Worm (Caenorhabditis elegans): ENCODE measurements around the gene F38A1.8.

F38A1.8 gene

ce11 chrIV:1239686-1240085, at the start of gene F38A1.8:
Gene F38A1.8, minus strand, starts transcription at chrIV:1239852.
- TF ChIP-seq skn-1 (tag; optimal IDR thresholded peaks at IDR 0.05) (no peak), gmeb-1 (tag; optimal IDR thresholded peaks at IDR 0.05) (peak; percentile 93), C34F6.9 (tag; optimal IDR thresholded peaks at IDR 0.05) (no peak), Y55F3AM.14 (GFP tag; optimal IDR thresholded peaks at IDR 0.05) (no peak), sma-3 (GFP tag; optimal IDR thresholded peaks at IDR 0.05) (peak; percentile 29), aly-2 (tag; optimal IDR thresholded peaks at IDR 0.05) (no peak), R02D3.7 (tag; optimal IDR thresholded peaks at IDR 0.05) (no peak), nhr-21 (tag; optimal IDR thresholded peaks at IDR 0.05) (peak; percentile 33), lsy-2 (tag; optimal IDR thresholded peaks at IDR 0.05) (peak; percentile 66 to 86), peb-1 (tag; optimal IDR thresholded peaks at IDR 0.05) (no peak), fos-1 (tag; optimal IDR thresholded peaks at IDR 0.05) (peak; percentile 3), mdl-1 (tag; optimal IDR thresholded peaks at IDR 0.05) (peak in 1 of 2 experiments; percentile 27), crh-2 (tag; optimal IDR thresholded peaks at IDR 0.05) (peak; percentile 82), nhr-11 (tag; optimal IDR thresholded peaks at IDR 0.05) (no peak), nhr-23 (tag; optimal IDR thresholded peaks at IDR 0.05) (no peak), nhr-129 (tag; optimal IDR thresholded peaks at IDR 0.05) (peak; percentile 65), ztf-1 (GFP tag; conservative IDR thresholded peaks at IDR 0.05) (no peak), unc-55 (GFP tag; optimal IDR thresholded peaks at IDR 0.05) (peak; percentile 78), ceh-16 (tag; optimal IDR thresholded peaks at IDR 0.05) (peak; percentile 5), sma-9 (GFP tag; optimal IDR thresholded peaks at IDR 0.05) (peak; percentile 37), sma-9 (tag; optimal IDR thresholded peaks at IDR 0.05) (no peak), ztf-4 (tag; optimal IDR thresholded peaks at IDR 0.05) (no peak), snpc-4 (tag; optimal IDR thresholded peaks at IDR 0.05) (no peak)

DNA sequence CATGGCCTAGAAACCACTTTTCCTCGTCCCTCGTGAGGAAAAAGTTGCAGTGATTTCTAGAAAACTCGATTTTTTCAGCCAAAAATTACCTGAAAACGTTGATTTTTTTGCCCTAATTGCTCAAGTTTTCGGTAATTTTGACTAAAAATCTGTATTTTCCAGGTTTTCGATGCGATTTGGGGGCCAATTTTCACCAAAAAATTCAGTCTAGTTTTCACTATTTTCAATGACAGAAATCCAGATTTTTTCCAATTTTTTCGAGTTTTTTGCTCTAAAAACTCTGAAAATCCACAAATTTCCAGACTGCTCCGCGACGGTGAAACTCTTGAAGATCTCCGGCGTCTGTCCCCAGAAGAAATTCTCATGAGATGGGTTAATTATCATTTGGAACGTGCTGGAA, 49.7 kb upstream of the F38A1.8 start, which contains the start of gene plst-1:
plst-1 (plus strand) TSS at position 301 of the 400 bp plus-strand sequence.
- TF ChIP-seq ZK546.5 (tag; optimal IDR thresholded peaks at IDR 0.05), result no peak
- no peak for TF ChIP-seq snpc-4 (tag; optimal IDR thresholded peaks at IDR 0.05)
- no peak for TF ChIP-seq lin-11 (tag; optimal IDR thresholded peaks at IDR 0.05)
- no peak for TF ChIP-seq nhr-77 (tag; optimal IDR thresholded peaks at IDR 0.05)

- TF ChIP-seq blmp-1 (tag; optimal IDR thresholded peaks at IDR 0.05; ENCODE audit: insufficient read depth), result no peak
- no peak for TF ChIP-seq ztf-11 (tag; optimal IDR thresholded peaks at IDR 0.05)
- no peak for TF ChIP-seq elt-3 (tag; optimal IDR thresholded peaks at IDR 0.05)
- TF ChIP-seq lin-11 (tag; optimal IDR thresholded peaks at IDR 0.05), result no peak
- no peak for TF ChIP-seq nhr-237 (tag; optimal IDR thresholded peaks at IDR 0.05)
- TF ChIP-seq sma-9 (GFP tag; optimal IDR thresholded peaks at IDR 0.05), result no peak
- no peak for TF ChIP-seq sma-9 (tag; optimal IDR thresholded peaks at IDR 0.05)
- TF ChIP-seq F13H6.1 (tag; optimal IDR thresholded peaks at IDR 0.05), result no peak
Observed at ce11 chrIV:1286549-1286948, 46.9 kb upstream of the F38A1.8 start.

ce11 chrIV:1284877-1285276, 45.2 kb upstream of the F38A1.8 start:
- TF ChIP-seq fos-1 (tag; optimal IDR thresholded peaks at IDR 0.05), result peak; percentile 74
- no peak for TF ChIP-seq mbf-1 (tag; optimal IDR thresholded peaks at IDR 0.05)

DNA sequence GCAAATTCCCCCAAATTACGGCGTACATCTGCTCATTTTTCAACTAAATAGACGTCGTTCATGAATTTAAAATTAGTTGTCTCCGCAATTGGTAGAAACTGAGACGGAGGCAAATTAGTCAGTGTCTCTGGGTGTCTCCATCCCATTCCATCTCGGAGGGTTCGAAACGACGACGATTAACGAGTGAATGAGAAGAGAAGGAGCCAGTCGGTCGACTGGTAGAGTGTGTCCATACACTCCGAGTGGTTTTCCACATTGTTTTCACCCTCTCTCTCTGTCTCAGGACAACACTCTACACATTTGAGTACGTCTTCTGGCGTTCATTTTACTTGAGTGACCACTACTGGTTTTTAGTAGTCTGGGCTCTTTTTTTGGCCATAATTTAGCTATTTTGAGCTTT, 39.3 kb upstream of the F38A1.8 start:
- TF ChIP-seq zag-1 (tag; optimal IDR thresholded peaks at IDR 0.05) (no peak), unc-55 (GFP tag; optimal IDR thresholded peaks at IDR 0.05) (peak; percentile 44), nhr-129 (tag; optimal IDR thresholded peaks at IDR 0.05) (peak; percentile 10)

- no peak for TF ChIP-seq alr-1 (tag; optimal IDR thresholded peaks at IDR 0.05)
- TF ChIP-seq mbf-1 (tag; optimal IDR thresholded peaks at IDR 0.05), result no peak
- no peak for TF ChIP-seq ztf-11 (tag; optimal IDR thresholded peaks at IDR 0.05)
- TF ChIP-seq unc-62 (GFP tag; optimal IDR thresholded peaks at IDR 0.05), result no peak
- no peak for TF ChIP-seq blmp-1 (tag; optimal IDR thresholded peaks at IDR 0.05; ENCODE audit: insufficient read depth)
- no peak for TF ChIP-seq nhr-12 (tag; optimal IDR thresholded peaks at IDR 0.05)
- no peak for TF ChIP-seq nhr-237 (tag; optimal IDR thresholded peaks at IDR 0.05)
- no peak for TF ChIP-seq fos-1 (tag; optimal IDR thresholded peaks at IDR 0.05)
- TF ChIP-seq lin-13 (GFP tag; optimal IDR thresholded peaks at IDR 0.05), result no peak
- TF ChIP-seq mdl-1 (tag; optimal IDR thresholded peaks at IDR 0.05), result no peak
- TF ChIP-seq lsy-2 (tag; optimal IDR thresholded peaks at IDR 0.05), result no peak
- TF ChIP-seq snpc-4 (tag; optimal IDR thresholded peaks at IDR 0.05), result no peak
- no peak for TF ChIP-seq mab-5 (tag; optimal IDR thresholded peaks at IDR 0.05)
- no peak for TF ChIP-seq C34F6.9 (tag; optimal IDR thresholded peaks at IDR 0.05)
- no peak for TF ChIP-seq ceh-82 (tag; optimal IDR thresholded peaks at IDR 0.05)
- no peak for TF ChIP-seq elt-3 (tag; optimal IDR thresholded peaks at IDR 0.05)
- no peak for TF ChIP-seq ceh-16 (tag; optimal IDR thresholded peaks at IDR 0.05)
- TF ChIP-seq unc-39 (tag; optimal IDR thresholded peaks at IDR 0.05), result no peak
- TF ChIP-seq nhr-25 (tag; optimal IDR thresholded peaks at IDR 0.05), result no peak
Observed at ce11 chrIV:1277067-1277466, 37.4 kb upstream of the F38A1.8 start.
